Worm (Caenorhabditis elegans): ENCODE results near the gene Y41E3.19.

Y41E3.19 gene

ce11 chrIV:15024426-15024825 is 31.5 kb upstream of the Y41E3.19 start:
- TF ChIP-seq flt-1 (GFP tag; IDR thresholded peaks at IDR 0.05): no peak
- TF ChIP-seq med-1 (GFP tag; optimal IDR thresholded peaks at IDR 0.05; ENCODE audit: insufficient read depth): no peak
- no peak for TF ChIP-seq ref-1 (GFP tag; conservative IDR thresholded peaks at IDR 0.05)
- TF ChIP-seq cog-1 (tag; optimal IDR thresholded peaks at IDR 0.05): no peak
- no peak for TF ChIP-seq ztf-29 (GFP tag; IDR thresholded peaks at IDR 0.05)
- no peak for TF ChIP-seq tab-1 (GFP tag; IDR thresholded peaks at IDR 0.05)
- TF ChIP-seq klf-2 (GFP tag; conservative IDR thresholded peaks at IDR 0.05): no peak
- TF ChIP-seq T22C8.4 (GFP tag; IDR thresholded peaks at IDR 0.05): no peak
- no peak for TF ChIP-seq ztf-23 (GFP tag; IDR thresholded peaks at IDR 0.05)

- TF ChIP-seq ztf-23 (GFP tag; IDR thresholded peaks at IDR 0.05) (peak; percentile 12; the same call in 1 of the 2 replicates), T22C8.4 (GFP tag; IDR thresholded peaks at IDR 0.05) (no peak)
Observed at ce11 chrIV:15025384-15025783, 30.5 kb upstream of the Y41E3.19 start, which contains the start of gene fcd-2. fcd-2 (plus strand) TSS chrIV:15025710.

- TF ChIP-seq flt-1 (GFP tag; IDR thresholded peaks at IDR 0.05): no peak
- TF ChIP-seq tab-1 (GFP tag; IDR thresholded peaks at IDR 0.05): no peak
- TF ChIP-seq ztf-23 (GFP tag; IDR thresholded peaks at IDR 0.05): no peak
- TF ChIP-seq cog-1 (tag; optimal IDR thresholded peaks at IDR 0.05): no peak
- no peak for TF ChIP-seq med-1 (GFP tag; optimal IDR thresholded peaks at IDR 0.05; ENCODE audit: insufficient read depth)
- no peak for TF ChIP-seq T22C8.4 (GFP tag; IDR thresholded peaks at IDR 0.05)
- TF ChIP-seq ref-1 (GFP tag; conservative IDR thresholded peaks at IDR 0.05): no peak
- no peak for TF ChIP-seq klf-2 (GFP tag; conservative IDR thresholded peaks at IDR 0.05)
Observed at ce11 chrIV:15027334-15027733, 28.6 kb upstream of the Y41E3.19 start.

- TF ChIP-seq tab-1 (GFP tag; IDR thresholded peaks at IDR 0.05) (no peak), flt-1 (GFP tag; IDR thresholded peaks at IDR 0.05) (no peak), ref-1 (GFP tag; conservative IDR thresholded peaks at IDR 0.05) (no peak), cog-1 (tag; optimal IDR thresholded peaks at IDR 0.05) (no peak), ztf-29 (GFP tag; IDR thresholded peaks at IDR 0.05) (no peak), klf-2 (GFP tag; conservative IDR thresholded peaks at IDR 0.05) (no peak), med-1 (GFP tag; optimal IDR thresholded peaks at IDR 0.05; ENCODE audit: insufficient read depth) (no peak), ztf-23 (GFP tag; IDR thresholded peaks at IDR 0.05) (no peak), T22C8.4 (GFP tag; IDR thresholded peaks at IDR 0.05) (no peak)
Observed at ce11 chrIV:15027884-15028283, 28.0 kb upstream of the Y41E3.19 start.

ce11 chrIV:15028386-15028785 is 27.5 kb upstream of the Y41E3.19 start:
- TF ChIP-seq flt-1 (GFP tag; IDR thresholded peaks at IDR 0.05) (no peak), ztf-23 (GFP tag; IDR thresholded peaks at IDR 0.05) (no peak), klf-2 (GFP tag; conservative IDR thresholded peaks at IDR 0.05) (no peak), tab-1 (GFP tag; IDR thresholded peaks at IDR 0.05) (no peak), ztf-29 (GFP tag; IDR thresholded peaks at IDR 0.05) (no peak), med-1 (GFP tag; optimal IDR thresholded peaks at IDR 0.05; ENCODE audit: insufficient read depth) (no peak), cog-1 (tag; optimal IDR thresholded peaks at IDR 0.05) (no peak)

- TF ChIP-seq tab-1 (GFP tag; IDR thresholded peaks at IDR 0.05): no peak
- TF ChIP-seq ztf-29 (GFP tag; IDR thresholded peaks at IDR 0.05): no peak
- TF ChIP-seq ref-1 (GFP tag; conservative IDR thresholded peaks at IDR 0.05): no peak
- no peak for TF ChIP-seq med-1 (GFP tag; optimal IDR thresholded peaks at IDR 0.05; ENCODE audit: insufficient read depth)
- no peak for TF ChIP-seq T22C8.4 (GFP tag; IDR thresholded peaks at IDR 0.05)
- no peak for TF ChIP-seq cog-1 (tag; optimal IDR thresholded peaks at IDR 0.05)
- no peak for TF ChIP-seq klf-2 (GFP tag; conservative IDR thresholded peaks at IDR 0.05)
- TF ChIP-seq flt-1 (GFP tag; IDR thresholded peaks at IDR 0.05): no peak
- no peak for TF ChIP-seq ztf-23 (GFP tag; IDR thresholded peaks at IDR 0.05)
Observed at ce11 chrIV:15028891-15029290, 27.0 kb upstream of the Y41E3.19 start, which contains the start of gene Y41E3.8. Y41E3.8 (minus strand) TSS chrIV:15028978.

ce11 chrIV:15029565-15029964 is 26.4 kb upstream of the Y41E3.19 start:
- TF ChIP-seq cog-1 (tag; optimal IDR thresholded peaks at IDR 0.05) (no peak), ztf-23 (GFP tag; IDR thresholded peaks at IDR 0.05) (no peak), med-1 (GFP tag; optimal IDR thresholded peaks at IDR 0.05; ENCODE audit: insufficient read depth) (no peak), ztf-29 (GFP tag; IDR thresholded peaks at IDR 0.05) (no peak), flt-1 (GFP tag; IDR thresholded peaks at IDR 0.05) (no peak)

- TF ChIP-seq med-1 (GFP tag; optimal IDR thresholded peaks at IDR 0.05; ENCODE audit: insufficient read depth) (no peak), ztf-23 (GFP tag; IDR thresholded peaks at IDR 0.05) (no peak), ref-1 (GFP tag; conservative IDR thresholded peaks at IDR 0.05) (no peak), T22C8.4 (GFP tag; IDR thresholded peaks at IDR 0.05) (no peak), flt-1 (GFP tag; IDR thresholded peaks at IDR 0.05) (no peak), klf-2 (GFP tag; conservative IDR thresholded peaks at IDR 0.05) (no peak), ztf-29 (GFP tag; IDR thresholded peaks at IDR 0.05) (no peak), cog-1 (tag; optimal IDR thresholded peaks at IDR 0.05) (no peak), tab-1 (GFP tag; IDR thresholded peaks at IDR 0.05) (no peak)
Observed at ce11 chrIV:15036974-15037373, 19.0 kb upstream of the Y41E3.19 start, which contains the start of gene eef-1B.2. eef-1B.2 (plus strand) TSS chrIV:15037331.

- TF ChIP-seq med-1 (GFP tag; optimal IDR thresholded peaks at IDR 0.05; ENCODE audit: insufficient read depth) (no peak), cog-1 (tag; optimal IDR thresholded peaks at IDR 0.05) (no peak), ztf-23 (GFP tag; IDR thresholded peaks at IDR 0.05) (no peak), T22C8.4 (GFP tag; IDR thresholded peaks at IDR 0.05) (no peak), klf-2 (GFP tag; conservative IDR thresholded peaks at IDR 0.05) (no peak), ztf-29 (GFP tag; IDR thresholded peaks at IDR 0.05) (no peak), tab-1 (GFP tag; IDR thresholded peaks at IDR 0.05) (no peak), ref-1 (GFP tag; conservative IDR thresholded peaks at IDR 0.05) (no peak), flt-1 (GFP tag; IDR thresholded peaks at IDR 0.05) (no peak)
Observed at ce11 chrIV:15037492-15037891, 18.4 kb upstream of the Y41E3.19 start.

- TF ChIP-seq ztf-23 (GFP tag; IDR thresholded peaks at IDR 0.05): no peak
- peak; percentile 25; the same call in 1 of the 2 replicates for TF ChIP-seq tab-1 (GFP tag; IDR thresholded peaks at IDR 0.05)
- TF ChIP-seq med-1 (GFP tag; optimal IDR thresholded peaks at IDR 0.05; ENCODE audit: insufficient read depth): no peak
- TF ChIP-seq T22C8.4 (GFP tag; IDR thresholded peaks at IDR 0.05): no peak
Observed at ce11 chrIV:15038821-15039220, 17.1 kb upstream of the Y41E3.19 start.
